Fruit fly (Drosophila melanogaster) whole organism: ENCODE data around the gene Acsx4.

Source experiments
- CG8478 ChIP-seq: fragments of >200 bp; optimal IDR thresholded peaks from 2 replicates; lab custom pipeline; 2018; ENCODE audit warnings: inconsistent platforms
- Dll ChIP-seq: fragments of >200 bp; optimal IDR thresholded peaks from 2 replicates; lab custom pipeline; 2017
- EcR ChIP-seq, 2 experiments: fragments of >200 bp; optimal IDR thresholded peaks; 2 replicates each; lab custom pipeline; 2017; ENCODE audit warnings: missing biosample characterization in 2 of 2, missing genetic modification characterization in 2 of 2, missing genetic modification reagents in 2 of 2
- pan ChIP-seq: fragments of >200 bp; optimal IDR thresholded peaks from 2 replicates; lab custom pipeline; 2017
- psq ChIP-seq: fragments of >200 bp; optimal IDR thresholded peaks from 2 replicates; lab custom pipeline; 2017
- usp ChIP-seq: fragments of >200 bp; optimal IDR thresholded peaks from 2 replicates; lab custom pipeline; 2017; ENCODE audit warnings: missing biosample characterization, missing genetic modification characterization, mixed read lengths

The Acsx4 gene

DNA sequence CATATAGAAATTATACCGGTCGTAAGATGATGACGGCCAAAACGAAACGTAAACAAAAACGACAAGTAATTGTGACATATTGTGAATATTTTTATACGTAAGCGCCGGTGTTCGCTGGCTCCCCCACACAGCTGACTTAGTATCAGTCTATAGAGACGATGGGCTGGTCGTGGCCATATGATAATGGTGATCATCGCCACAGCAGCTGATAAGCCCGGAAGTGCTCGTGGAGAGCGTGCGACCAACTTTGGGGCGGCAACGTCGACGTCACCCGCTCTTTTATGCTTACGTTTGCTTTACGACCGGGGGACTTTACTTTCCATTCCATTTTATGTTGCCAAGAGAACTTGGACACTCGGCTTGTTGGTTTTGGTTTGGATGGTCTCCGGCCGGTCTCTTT lies 9.4 kb downstream of the Acsx4 start:
- TF ChIP-seq usp (no peak), psq (lab: Kevin White, UChicago) (no peak), CG8478 (lab: Kevin White, UChicago) (no peak), Dll (no peak), pan (no peak)

DNA sequence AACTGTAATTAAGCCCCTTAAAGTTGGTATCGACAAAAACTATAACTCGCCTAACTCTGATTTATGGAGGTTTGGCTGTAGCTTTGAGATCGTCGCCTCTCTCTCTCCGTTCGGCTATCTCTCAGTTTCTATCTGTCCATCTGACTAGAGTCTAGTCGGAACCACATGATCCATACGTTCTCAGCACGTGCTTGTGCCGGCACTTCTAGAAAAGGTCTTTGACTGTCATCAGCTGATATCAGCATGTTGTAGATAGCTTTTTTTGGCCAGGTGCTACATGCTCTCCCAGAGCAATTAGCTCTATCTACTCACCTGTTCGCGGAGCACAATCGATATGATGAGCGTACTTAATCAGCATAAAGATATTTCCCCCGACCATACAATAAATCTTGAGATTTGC lies 10.3 kb downstream of the Acsx4 start:
- TF ChIP-seq psq (lab: Kevin White, UChicago) (no peak), Dll (no peak), CG8478 (lab: Kevin White, UChicago) (no peak)

DNA sequence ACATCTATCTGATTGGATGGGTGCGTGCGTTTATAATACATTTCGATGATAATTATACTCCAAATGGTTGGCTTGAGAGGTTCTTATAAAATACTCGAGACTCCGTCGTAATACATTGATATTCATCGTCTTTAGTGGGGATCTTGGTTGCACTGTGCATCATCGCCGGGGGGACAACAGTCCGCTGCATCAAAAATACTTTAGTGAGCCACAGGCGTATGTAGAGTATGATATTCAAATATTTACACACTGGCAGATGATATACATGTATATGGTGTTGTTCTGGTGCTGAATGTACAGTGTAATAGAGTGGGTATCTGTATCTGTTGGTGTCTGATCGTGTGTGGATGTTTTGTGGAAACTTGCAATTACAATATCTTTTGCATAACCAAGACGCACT lies 12.0 kb downstream of the Acsx4 start:
- TF ChIP-seq Dll = no peak
- no peak for TF ChIP-seq pan
- no peak for TF ChIP-seq CG8478 (lab: Kevin White, UChicago)
- TF ChIP-seq psq (lab: Kevin White, UChicago) = no peak
- TF ChIP-seq usp = no peak
- no peak for TF ChIP-seq EcR (GFP tag; optimal IDR thresholded peaks at IDR 0.05; lab: Kevin White, UChicago)

DNA sequence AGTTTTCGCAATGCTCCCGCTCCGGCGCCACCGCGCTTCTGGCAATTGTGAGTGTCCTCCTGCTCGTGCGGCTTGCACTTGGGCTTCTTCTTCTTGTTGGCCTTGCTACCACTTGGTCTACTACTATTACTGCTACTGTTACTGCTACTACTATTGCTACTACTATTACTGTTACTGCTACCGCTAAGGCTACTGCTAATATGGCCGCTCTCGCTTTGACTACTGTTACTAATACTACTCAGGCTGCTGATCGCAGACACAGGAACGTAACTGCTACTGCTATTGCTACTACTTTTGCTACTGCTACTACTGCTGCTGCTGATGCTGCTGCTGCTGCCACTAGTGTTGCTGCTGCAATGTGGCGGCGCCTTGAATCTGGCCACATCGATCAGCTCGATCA lies 13.5 kb downstream of the Acsx4 start:
- no peak for TF ChIP-seq EcR (GFP tag; optimal IDR thresholded peaks at IDR 0.05; lab: Kevin White, UChicago)
- no peak for TF ChIP-seq CG8478 (lab: Kevin White, UChicago)
- no peak for TF ChIP-seq usp
- no peak for TF ChIP-seq Dll
- TF ChIP-seq pan = no peak
- TF ChIP-seq psq (lab: Kevin White, UChicago) = no peak

DNA sequence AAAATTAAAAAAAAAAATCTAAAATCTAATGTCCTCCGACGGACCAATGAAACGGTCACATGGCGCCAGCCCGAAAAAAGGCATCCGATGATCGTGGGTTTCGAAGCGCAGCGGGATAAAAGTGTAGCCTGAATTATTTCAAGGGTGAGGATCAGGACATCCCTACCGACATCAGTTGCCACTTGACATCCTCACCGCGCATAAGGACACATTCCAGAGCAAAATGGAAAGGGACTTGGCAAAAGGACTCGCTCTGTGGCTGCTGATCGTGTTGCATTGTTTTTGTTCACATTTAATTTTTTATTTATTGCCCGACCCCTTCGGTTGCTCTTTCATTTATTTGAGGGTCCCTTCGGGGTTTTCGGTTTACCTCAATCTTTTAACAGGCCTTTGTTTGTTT lies 16.3 kb downstream of the Acsx4 start:
- TF ChIP-seq usp (no peak), pan (no peak)

DNA sequence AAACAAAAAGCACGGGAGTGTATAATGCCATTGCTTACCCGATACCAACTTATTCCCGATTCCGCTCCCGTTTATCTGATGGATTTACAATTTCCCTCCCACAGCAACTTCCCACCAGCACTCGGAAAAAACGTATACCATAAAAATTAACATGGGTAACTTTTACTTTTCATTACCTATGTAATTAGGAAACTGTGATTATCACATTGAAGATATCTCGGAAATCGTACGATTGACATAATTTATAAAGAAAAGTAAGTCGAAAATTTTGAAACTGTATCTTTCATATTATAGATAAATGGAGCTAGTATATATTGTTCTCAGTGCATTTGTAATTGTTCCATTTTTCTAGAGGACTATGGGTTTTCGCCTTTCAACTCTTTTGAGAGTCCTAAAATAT lies 18.4 kb downstream of the Acsx4 start:
- TF ChIP-seq Dll = no peak
- no peak for TF ChIP-seq EcR (GFP tag; optimal IDR thresholded peaks at IDR 0.05; lab: Kevin White, UChicago)
- TF ChIP-seq CG8478 (lab: Kevin White, UChicago) = no peak
- TF ChIP-seq usp = no peak
- no peak for TF ChIP-seq psq (lab: Kevin White, UChicago)
- no peak for TF ChIP-seq pan

DNA sequence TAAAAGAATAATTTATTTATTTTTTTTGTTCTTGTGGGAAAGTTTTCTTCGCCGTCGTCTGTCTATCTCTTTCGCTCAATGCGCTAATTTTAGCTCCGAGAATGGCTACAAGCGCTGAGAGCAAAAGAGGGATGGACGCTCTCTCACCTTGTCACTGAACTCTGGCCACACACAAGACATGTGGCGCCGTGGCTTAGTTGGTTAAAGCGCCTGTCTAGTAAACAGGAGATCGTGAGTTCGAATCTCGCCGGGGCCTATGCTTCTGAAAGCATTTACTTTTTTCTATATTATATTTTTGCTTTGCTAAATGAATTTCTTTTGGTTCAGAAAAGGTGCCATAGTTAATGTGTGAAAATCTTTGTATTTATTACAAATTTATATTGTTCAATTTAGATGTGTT lies 19.2 kb downstream of the Acsx4 start:
- TF ChIP-seq Dll (no peak), pan (no peak), CG8478 (lab: Kevin White, UChicago) (no peak), psq (lab: Kevin White, UChicago) (no peak), EcR (GFP tag; optimal IDR thresholded peaks at IDR 0.05; lab: Kevin White, UChicago) (no peak), usp (no peak)

DNA sequence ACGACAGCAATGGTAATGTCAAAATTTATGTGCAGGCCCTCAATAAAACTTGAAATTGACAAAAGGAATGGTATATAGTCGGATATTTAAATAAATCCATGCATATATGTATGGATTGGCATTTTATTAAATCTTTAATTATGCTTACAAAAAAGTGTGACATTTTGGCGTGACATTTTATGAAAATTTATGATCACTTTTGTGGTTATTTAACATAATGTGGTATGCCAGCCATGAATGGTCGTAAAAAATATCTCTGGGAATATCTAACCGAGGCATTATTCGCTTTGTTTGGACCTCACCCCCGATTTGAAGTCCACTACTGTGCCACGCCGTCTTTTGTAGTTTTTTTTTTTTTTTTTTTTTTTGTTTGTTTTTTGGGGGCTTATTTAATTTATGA lies 20.2 kb downstream of the Acsx4 start:
- TF ChIP-seq EcR (GFP tag; optimal IDR thresholded peaks at IDR 0.05; lab: Kevin White, UChicago) (no peak), Dll (no peak), pan (no peak), usp (no peak), CG8478 (lab: Kevin White, UChicago) (no peak), psq (lab: Kevin White, UChicago) (no peak)

DNA sequence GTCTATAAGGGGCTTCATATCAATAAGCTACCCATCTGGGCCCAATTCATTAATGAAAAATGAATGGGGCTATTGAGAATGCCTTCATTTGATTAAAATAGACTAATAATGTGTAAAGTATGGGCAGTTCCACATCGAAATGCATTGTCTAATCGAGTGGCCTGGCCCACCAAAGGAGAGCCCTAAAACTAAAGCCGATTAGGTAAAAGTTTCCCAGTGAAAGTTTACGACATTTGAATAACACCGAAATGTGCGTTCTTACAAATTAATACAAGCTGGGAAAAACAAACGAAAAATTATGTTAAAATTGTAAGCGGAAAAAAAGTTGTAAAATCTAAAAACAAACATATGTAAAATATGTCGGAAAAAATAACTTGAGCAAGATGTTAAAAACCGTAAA lies 21.6 kb downstream of the Acsx4 start:
- TF ChIP-seq usp (no peak), CG8478 (lab: Kevin White, UChicago) (no peak), psq (lab: Kevin White, UChicago) (no peak), Dll (no peak), EcR (GFP tag; optimal IDR thresholded peaks at IDR 0.05; lab: Kevin White, UChicago) (no peak), pan (no peak)

DNA sequence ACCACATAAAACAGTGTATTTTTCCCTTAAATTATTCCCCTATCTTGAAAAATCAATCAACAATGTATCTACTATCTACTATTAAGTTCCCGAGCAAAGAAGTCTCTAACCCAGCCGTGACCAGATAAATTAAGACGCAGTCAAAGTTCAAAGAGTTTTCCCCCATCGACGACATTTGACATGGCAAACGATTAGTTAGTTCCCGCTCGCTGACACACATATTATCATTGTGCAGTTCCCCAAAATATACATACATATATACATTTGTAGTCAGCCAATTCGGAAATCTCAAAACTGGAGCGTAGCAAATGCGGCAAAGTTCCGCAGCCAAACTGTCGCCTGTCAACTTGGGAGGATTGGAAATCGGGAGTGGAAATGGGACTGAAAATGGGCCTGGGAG lies 23.8 kb downstream of the Acsx4 start:
- TF ChIP-seq usp = no peak
- TF ChIP-seq Dll = no peak
- no peak for TF ChIP-seq CG8478 (lab: Kevin White, UChicago)
- no peak for TF ChIP-seq EcR (GFP tag; optimal IDR thresholded peaks at IDR 0.05; lab: Kevin White, UChicago)
- no peak for TF ChIP-seq pan
- no peak for TF ChIP-seq psq (lab: Kevin White, UChicago)

DNA sequence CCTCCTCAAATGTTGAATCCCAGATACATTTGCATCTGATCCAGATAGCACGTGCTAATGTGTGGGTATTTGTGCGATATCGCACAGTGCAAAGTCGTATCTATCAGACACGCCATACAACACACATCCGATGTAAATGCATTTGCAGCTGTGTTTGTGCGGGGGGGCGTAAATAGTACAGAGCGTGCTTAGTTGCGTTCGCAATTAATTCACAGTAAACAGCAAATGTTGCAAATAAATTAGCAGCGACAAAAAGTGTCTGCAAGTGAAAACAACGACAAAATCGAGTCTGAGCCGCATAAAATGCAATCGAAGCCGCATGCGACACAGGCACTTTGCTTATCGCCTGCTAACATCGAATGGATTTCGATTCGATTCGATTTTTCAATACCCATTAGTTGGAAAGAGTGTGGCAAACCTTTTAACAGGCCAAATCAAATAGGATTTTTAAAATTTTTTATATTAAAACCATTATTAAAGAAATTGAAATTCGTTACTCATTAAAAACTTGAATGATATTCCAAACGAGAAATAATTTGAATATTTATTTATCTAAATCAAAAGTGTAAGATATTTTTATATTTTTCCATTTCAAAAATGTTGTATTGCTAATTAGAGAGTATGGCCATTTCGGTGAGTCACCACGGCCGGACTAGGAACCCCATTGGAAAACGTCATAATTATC lies 24.6 kb downstream of the Acsx4 start:
- no peak for TF ChIP-seq pan
- no peak for TF ChIP-seq CG8478 (lab: Kevin White, UChicago)
- no peak for TF ChIP-seq EcR (GFP tag; optimal IDR thresholded peaks at IDR 0.05; lab: Kevin White, UChicago)
- TF ChIP-seq usp = no peak
- TF ChIP-seq Dll = no peak

DNA sequence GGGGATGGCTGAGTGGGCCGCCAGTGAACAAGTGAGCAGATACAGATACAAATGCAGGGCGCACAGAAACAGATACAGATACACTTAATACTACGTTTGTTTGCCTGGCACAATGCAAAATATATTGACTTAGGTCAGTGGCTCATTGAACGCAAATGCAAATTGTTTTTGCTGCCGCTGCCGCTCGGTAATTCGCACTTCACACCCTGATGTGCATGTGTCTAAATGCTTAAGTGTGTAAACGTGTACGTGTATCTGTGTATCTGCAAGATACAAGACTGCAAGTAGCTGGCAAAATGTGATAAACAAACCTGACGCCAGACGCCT lies 25.1 kb downstream of the Acsx4 start:
- TF ChIP-seq pan (no peak), psq (lab: Kevin White, UChicago) (no peak), CG8478 (lab: Kevin White, UChicago) (no peak), usp (no peak), EcR (GFP tag; optimal IDR thresholded peaks at IDR 0.05; lab: Kevin White, UChicago) (no peak), Dll (no peak)

DNA sequence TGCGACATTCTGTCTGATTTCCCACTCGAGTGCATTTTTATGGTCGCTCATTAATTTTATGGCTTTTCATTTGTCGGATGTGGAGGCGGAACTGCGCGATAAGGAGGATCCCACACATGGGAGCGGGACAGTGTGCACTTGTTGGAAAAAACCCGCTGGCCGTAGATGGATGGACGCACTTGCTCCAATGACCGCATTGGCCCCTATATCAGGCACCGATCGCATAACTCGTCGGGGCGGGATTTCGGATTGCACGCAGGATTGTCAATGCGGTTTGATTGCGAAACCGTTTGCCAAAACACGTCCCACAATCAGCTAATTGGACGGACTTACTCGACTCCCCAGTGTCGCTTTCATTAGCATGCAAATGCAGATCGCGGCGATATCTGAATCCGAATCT lies 28.2 kb downstream of the Acsx4 start:
- TF ChIP-seq Dll = no peak
- no peak for TF ChIP-seq usp
- TF ChIP-seq psq (lab: Kevin White, UChicago) = no peak
- TF ChIP-seq pan = no peak
- TF ChIP-seq EcR (GFP tag; optimal IDR thresholded peaks at IDR 0.05; lab: Kevin White, UChicago) = no peak
- no peak for TF ChIP-seq CG8478 (lab: Kevin White, UChicago)

DNA sequence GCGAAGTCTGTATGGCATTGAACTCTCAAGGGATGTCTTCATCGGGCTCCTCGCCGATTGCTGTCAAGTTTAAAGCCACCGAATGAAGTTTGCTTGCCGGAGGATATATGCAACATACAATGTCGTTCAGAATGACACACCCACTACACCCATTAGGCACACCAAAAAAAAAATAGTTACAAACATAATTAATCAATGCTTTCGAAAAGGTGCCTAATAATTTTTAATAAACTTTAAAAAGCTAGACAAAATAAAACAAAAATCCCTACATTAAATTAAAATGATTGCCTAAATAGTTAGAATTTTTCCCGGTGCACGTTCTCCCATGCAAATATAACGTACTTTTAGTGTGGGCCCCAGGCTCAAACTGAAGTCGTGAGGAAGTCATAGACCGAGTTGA lies 29.1 kb downstream of the Acsx4 start:
- TF ChIP-seq CG8478 (lab: Kevin White, UChicago) = no peak
- TF ChIP-seq psq (lab: Kevin White, UChicago) = no peak
- TF ChIP-seq EcR (GFP tag; optimal IDR thresholded peaks at IDR 0.05; lab: Kevin White, UChicago) = no peak
- no peak for TF ChIP-seq usp
- TF ChIP-seq pan = no peak
